Worm (Caenorhabditis elegans): ENCODE results near the gene C10E2.1.

The C10E2.1 gene

DNA sequence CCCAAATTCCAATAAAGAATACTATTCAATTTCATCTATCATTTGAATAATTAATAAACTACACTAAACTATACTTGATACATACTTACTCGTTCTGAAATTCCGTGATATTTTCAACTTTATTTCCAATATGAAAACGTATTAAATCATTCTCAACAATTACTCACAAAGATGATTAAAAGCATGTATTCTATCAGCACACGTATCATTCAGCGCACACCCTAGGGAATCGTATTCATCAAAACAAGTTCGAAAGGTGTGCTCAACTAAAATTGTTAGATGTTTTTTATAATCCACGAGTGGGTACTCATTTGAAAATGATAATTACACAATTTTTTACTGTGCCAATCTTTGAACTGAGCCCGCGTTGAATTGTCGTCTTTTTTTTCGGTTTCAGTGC lies at the start of gene C10E2.1:
C10E2.1 (plus strand) TSS at position 301 of the 400 bp plus-strand sequence.
- TF ChIP-seq unc-62 (GFP tag; optimal IDR thresholded peaks at IDR 0.05), result no peak

DNA sequence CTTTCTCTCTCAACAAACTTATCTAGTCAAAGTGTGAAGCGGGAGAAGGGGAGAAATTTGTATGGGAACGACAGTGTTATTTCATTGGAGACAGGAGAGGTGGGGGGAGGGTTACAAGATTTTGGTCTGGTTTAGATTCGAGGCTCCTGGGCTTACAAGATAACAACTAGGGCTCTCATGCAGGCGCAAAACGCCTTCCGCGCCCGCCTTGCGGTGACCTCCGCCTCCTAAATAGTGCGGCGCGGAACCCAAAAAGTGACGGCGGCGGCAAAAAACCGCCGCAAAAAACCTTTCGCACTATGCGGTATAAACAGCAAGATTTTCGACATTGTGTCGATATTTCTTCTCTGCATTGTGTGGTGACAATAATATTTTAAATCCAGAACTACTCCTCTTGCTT lies 46.7 kb upstream of the C10E2.1 start:
- no peak for TF ChIP-seq unc-62 (GFP tag; optimal IDR thresholded peaks at IDR 0.05)

DNA sequence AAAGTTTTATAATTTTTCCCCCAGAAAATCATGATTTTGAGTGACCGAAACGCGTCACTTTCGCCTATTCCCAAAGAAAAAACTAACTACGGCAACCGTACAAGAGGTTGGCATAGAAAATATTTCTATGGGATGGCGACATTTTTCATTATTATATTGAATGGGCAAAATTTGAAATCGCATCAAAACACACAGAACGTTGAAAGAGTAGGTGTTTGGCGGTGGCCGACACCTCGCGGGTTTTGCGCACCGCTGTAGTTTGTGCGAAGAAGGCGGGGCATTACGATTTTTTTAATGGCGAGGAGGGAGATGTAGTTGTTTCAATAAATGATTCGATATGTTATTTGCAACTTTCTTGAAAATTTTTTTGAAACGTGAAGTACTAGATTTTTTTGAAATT lies 40.7 kb upstream of the C10E2.1 start:
- no peak for TF ChIP-seq unc-62 (GFP tag; optimal IDR thresholded peaks at IDR 0.05)

DNA sequence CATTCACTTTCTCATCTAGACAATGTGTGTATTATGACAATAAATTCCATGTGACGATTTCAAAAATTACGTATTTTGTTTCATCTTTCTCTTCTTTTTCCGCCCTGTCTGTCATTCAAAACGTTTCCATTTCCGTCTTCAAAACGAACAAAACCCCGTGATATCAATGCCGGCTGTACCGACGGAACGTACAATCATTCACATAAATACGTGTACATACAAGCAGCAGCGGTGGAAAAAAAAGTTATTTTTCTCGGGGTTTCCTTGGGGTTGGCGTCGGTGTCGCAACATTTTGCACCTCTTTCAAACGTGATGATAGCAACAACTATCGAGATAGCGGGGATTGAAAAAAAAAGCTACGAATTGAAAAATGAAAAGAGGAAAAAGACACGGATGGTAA lies 37.7 kb upstream of the C10E2.1 start:
- TF ChIP-seq unc-62 (GFP tag; optimal IDR thresholded peaks at IDR 0.05), result no peak

DNA sequence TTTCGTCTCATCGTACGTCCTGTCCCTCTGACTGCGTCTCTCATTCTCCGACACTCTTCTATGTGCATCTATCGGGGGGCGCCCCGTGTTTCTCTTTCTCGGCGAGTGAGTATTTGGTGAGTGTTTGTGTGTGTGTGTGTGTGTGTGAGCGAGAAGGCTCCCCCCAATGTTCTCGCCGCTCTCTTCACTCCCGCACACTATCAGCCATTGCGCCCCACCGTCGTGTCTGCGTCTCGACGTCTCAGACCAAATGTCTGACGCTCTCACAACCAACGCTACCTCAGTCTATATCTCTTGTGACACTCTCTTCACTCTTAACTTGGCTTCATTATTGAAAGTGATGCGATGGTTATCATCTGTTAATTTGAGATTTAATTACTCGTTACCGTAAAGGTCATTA lies 35.8 kb upstream of the C10E2.1 start:
- no peak for TF ChIP-seq unc-62 (GFP tag; optimal IDR thresholded peaks at IDR 0.05)

DNA sequence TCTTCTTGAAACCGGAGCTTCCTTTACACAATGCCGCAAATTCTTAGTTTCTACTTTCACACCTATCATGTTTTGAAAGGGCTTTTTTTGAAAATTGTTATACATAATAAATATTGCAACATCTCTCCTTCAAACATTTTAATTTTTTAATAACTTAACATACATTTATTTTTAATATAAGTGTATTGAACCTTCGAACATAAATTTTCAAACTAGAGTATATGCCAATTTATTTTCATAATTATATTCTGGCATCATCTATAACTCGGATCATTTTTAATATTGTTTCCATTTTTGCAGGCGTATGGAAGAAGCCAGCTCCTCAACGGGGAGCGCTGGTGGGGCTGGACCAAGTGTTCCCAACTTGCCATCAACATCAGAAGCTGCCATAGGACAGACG lies 33.4 kb upstream of the C10E2.1 start, which contains the start of gene hda-4:
hda-4 (plus strand) TSS at position 301 of the 400 bp plus-strand sequence.
- no peak for TF ChIP-seq unc-62 (GFP tag; optimal IDR thresholded peaks at IDR 0.05)

DNA sequence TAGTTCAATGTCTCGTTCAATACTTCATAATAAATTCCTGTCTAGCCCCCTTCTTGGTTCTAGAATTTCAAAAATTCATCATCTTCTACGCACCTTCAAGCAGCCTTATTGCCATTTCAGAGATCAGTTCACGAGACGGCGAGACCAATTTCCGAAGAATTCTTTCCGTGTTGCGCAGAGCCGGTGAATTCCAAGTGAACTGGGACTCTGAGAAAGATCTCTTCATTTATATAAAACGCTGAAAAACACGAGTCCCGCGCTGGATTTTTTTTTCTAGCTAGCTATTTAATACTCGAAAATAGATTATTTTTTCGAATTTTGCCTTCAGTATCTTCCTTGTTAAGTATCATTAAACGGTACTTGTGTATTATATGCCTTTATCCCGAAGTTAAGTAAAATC lies 31.5 kb upstream of the C10E2.1 start:
- TF ChIP-seq unc-62 (GFP tag; optimal IDR thresholded peaks at IDR 0.05), result no peak

DNA sequence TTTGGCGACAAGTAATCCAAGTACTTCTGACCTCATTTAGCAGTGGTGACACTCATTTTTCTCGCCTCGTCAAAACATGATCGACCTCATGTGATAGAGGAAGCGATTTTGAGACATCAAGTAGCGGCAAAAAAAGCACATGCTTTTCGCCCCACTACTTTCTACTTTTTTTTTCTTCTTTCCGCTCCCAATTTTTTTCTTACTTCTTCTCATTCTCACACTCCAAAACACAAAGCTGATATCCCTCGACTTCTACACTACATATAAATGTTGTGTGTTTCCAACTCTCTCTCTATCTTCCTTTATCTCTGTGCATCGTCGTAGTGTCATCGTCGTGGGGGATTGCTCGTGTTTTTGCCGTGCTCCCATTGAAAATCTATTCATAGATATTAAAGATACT lies 30.4 kb upstream of the C10E2.1 start:
- TF ChIP-seq unc-62 (GFP tag; optimal IDR thresholded peaks at IDR 0.05), result no peak

DNA sequence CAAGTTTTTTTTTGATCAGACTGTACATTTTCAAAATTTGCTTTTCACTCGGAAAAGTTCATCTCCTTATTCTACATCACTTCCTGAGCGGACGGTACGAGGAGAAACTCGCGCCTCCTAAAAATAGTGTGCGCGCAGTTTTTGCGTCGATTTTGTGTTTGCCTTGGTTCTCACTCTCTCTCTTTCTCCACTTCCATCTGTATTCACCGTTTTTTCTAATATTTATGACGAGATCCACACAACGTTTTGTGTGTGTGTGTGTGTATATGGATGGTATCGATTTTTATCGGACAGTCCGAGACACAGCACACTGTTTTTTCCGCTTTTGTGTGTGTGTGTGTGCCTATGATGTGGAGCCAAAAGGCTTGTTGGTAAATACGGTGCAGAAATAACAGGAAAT lies 29.2 kb upstream of the C10E2.1 start:
- no peak for TF ChIP-seq unc-62 (GFP tag; optimal IDR thresholded peaks at IDR 0.05)

DNA sequence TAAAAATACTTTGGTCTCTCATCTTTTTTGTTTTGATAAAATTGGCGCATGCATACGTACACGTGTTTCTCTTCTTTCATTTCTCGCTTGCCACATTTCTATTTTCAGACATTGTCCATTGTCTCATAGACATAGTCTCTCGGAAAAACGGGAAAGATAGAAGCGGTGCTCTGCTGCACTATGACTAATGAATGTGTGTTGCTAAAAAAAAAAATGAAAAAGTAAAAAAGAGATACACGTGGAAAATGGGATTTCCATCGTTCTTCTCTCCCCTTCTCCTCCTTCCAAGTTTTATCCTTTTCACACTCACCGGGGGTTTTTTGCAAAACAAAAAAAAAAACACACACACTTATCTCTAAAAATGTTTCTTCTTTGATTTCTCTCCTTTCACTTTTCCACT lies 27.7 kb upstream of the C10E2.1 start:
- no peak for TF ChIP-seq unc-62 (GFP tag; optimal IDR thresholded peaks at IDR 0.05)

DNA sequence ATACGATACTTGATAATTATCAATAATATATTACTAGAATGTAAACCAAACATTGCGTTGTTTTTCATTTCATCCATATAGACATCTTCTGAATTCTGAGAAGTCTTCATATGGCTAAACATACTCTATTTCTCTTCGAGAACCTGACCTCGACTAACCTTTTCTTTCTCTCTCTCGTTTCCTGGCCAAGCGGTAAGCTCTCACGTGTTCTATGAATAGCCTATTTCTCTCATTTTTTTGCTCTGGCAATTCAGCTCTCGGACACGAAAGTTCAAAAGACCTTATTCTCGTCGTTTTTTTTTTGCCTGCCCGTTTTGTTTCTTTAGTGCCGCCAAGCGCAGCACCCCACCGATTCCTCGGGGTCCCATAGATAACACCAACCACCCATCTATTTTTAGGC lies 25.2 kb upstream of the C10E2.1 start:
- no peak for TF ChIP-seq unc-62 (GFP tag; optimal IDR thresholded peaks at IDR 0.05)

DNA sequence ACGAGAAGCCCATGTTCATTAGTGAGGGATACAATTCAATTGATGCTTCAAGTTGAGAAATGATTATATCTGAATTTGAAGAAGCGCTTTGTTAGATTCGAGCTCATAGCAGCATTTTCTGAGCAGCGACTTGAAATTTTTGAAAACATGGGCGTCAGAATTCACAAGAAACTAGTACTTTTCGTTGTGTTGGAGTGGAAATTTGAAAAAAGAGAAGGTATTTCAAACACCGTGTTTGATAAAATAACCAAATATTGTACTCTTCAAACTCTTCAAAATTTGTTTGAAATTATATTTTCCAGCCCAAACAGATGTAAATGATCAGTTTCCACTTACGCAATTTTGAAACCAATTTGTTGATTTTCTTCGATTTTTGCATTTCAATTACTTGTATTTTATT lies 17.7 kb upstream of the C10E2.1 start, which contains the start of gene C10E2.2:
C10E2.2 (plus strand) TSS at position 301 of the 400 bp plus-strand sequence.
- no peak for TF ChIP-seq unc-62 (GFP tag; optimal IDR thresholded peaks at IDR 0.05)

DNA sequence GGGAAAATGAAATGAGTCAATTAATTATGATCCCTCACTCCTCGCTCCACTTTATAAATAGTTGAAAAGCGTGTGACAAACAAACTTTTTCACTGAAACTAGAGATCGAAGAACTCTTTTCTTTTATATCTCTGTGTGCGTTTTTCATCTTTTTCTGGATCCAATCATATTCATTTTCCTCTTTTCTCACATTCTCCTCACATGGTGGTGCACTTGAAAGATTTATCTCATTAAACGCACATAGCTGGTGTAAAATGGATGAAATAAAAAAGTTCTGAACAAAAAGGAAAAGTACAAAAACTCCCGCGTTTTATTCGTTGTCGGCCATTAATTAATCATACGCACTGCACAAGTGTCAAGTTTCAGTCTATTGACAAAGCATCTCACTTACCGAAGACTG lies 10.4 kb upstream of the C10E2.1 start:
- no peak for TF ChIP-seq unc-62 (GFP tag; optimal IDR thresholded peaks at IDR 0.05)

DNA sequence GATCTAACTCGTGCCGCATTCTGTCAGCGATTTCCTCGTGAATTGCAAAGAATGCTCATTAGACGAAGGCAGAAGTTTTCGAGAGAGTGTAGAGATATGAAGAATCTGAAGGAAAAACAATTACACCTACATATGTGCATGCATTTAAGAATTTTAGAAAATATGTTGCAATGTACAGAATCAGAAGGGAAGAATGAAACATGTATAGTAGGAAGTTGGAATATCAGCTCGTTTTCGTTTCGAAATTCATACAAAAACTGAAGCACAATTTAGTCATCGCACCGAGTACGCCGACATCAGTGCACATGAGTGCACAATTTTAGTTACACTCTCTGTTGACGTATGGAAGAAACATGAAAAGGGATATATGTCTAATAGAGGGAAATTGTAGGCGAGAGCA lies 8.2 kb upstream of the C10E2.1 start, which contains the start of gene C10E2.5:
C10E2.5 (minus strand) TSS at position 101 of the 400 bp plus-strand sequence.
- no peak for TF ChIP-seq unc-62 (GFP tag; optimal IDR thresholded peaks at IDR 0.05)

DNA sequence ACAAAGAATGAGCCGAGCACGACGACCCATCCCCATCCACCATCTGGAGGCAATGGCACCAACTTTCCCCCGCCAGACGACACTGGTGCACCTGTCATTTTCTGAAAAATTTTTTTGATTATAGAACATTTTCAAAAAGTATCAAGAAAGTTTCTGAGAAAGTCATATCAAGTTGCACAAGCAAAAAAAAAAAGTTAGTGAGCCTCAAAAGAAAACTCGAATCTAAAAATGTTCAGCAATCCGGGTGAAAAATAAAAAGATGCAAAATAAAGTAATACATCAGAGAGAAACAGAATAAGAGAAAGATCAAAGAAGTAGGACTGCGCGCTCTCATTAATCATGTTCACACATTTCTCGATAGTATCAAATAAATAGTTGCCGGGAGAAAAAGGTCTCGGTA lies 7.8 kb downstream of the C10E2.1 start, which contains the start of gene mct-6:
mct-6 (minus strand) TSS at position 101 of the 400 bp plus-strand sequence.
- no peak for TF ChIP-seq unc-62 (GFP tag; optimal IDR thresholded peaks at IDR 0.05)

DNA sequence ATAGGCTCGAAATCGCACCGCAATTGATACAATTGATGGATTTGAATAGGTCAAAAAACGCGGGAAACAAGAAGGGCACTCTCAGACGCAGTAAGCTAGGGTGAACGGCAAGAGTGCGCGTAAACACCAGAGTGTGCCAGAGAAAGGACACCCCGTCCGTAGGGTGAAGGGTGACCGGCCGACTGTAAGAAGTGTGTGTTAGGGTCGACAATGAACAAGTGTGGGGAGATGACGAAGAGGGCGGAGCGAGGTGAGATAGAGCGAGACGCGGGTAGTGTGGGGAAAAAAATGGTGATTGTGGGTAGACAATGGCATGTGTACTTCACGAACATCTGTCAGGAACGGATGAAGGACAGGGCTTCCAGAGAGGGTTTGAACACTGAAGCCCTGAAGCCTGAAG lies 8.3 kb downstream of the C10E2.1 start:
- no peak for TF ChIP-seq unc-62 (GFP tag; optimal IDR thresholded peaks at IDR 0.05)

DNA sequence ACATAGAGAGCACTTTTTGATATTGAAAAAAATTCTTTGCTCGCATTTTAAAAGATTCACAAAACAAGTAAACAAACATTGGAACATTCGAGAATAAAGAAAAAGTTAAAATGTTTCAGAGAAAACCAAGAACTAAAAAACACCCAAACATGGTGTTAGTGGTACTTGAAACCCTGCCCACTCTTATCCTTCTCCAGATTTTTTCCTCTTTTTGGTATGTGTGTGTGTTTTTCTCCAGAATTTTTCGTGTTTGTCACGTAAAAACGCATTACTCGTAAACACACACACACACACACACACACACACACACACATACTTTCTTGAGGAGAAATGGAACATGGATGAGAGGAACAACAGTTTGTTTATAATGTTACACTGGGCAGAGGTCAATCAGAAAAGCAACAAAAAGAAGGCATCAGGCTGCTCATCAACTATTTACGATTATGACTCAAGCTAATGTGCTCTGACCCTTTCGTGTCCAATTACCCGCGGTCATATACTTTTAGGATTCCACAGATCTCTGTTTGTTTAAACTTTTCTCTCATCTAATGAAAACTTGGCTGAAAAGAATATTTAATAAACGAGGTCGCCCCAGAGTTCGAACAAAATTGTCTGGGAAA lies 9.6 kb downstream of the C10E2.1 start:
- no peak for TF ChIP-seq unc-62 (GFP tag; optimal IDR thresholded peaks at IDR 0.05)

DNA sequence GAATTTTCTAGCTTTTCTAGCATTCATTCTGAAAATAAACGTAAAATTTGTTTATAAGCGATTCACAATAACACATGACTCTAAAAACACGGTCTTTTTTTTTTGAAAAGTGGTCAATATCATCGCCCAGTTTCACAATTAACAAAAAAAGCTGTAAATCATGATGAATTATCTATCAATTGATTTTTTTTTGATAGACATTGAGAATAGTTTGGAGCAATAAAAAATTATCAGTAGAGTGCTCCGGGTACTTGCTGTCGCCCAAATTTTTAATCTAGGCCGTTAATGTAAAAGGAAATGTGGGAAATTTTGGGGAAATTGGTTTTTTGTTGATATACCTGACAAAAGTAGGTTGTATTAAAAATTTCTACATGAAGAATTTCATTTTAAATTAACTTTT lies 10.8 kb downstream of the C10E2.1 start:
- no peak for TF ChIP-seq unc-62 (GFP tag; optimal IDR thresholded peaks at IDR 0.05)
